Worm (Caenorhabditis elegans) whole organism, L4 larva: ENCODE data around the gene nhr-272.

Experiments used
- aha-1 ChIP-seq: fragments of 150-350 bp; peaks from one replicate; lab custom pipeline; 2014; ENCODE audit warnings: missing biosample characterization, missing genetic modification characterization
- ceh-20 ChIP-seq: fragments of 200-800 bp; sonication (Bioruptor generic); IDR thresholded peaks from 2 replicates; pipeline ENCODE4 v1.3.6; 2022; ENCODE audit warnings: missing genetic modification reagents, missing genetic modification characterization, missing compliant biosample characterization
- mdt-29 ChIP-seq: fragments of 200-800 bp; sonication (Bioruptor generic); IDR thresholded peaks from 2 replicates; pipeline ENCODE4 v1.3.6; 2022; ENCODE audit warnings: missing genetic modification reagents, missing genetic modification characterization, missing compliant biosample characterization
- nhr-237 ChIP-seq: sonication (generic microtip); optimal IDR thresholded peaks from 2 replicates; lab custom pipeline; 2017; ENCODE audit warnings: missing biosample characterization, missing genetic modification characterization
- nhr-28 ChIP-seq: fragments of 150-350 bp; optimal IDR thresholded peaks from 2 replicates; lab custom pipeline; 2014; ENCODE audit warnings: missing biosample characterization, missing genetic modification characterization
- nhr-76 ChIP-seq: fragments of 150-350 bp; optimal IDR thresholded peaks from 2 replicates; lab custom pipeline; 2014; ENCODE audit warnings: missing biosample characterization, missing genetic modification characterization
- pqm-1 ChIP-seq: sonication (generic microtip); optimal IDR thresholded peaks from 2 replicates; lab custom pipeline; 2017; ENCODE audit warnings: missing biosample characterization, missing genetic modification characterization
- unc-62 ChIP-seq, 3 experiments: fragments of 150-350 bp in 1 of 3; sonication (generic microtip); optimal IDR thresholded peaks in 2 of 3; peaks in 1 of 3; 1 replicate in 1 of 3; 2 replicates in 2 of 3; lab custom pipeline; 2014 to 2017; ENCODE audit warnings: missing biosample characterization in 3 of 3, missing genetic modification characterization in 3 of 3, missing genetic modification reagents in 3 of 3, missing genotype in 1 of 3

ce11 chrX:12704721-12705120 lies at the start of gene nhr-272:
- no peak for TF ChIP-seq nhr-28
- TF ChIP-seq unc-62 (GFP tag; optimal IDR thresholded peaks at IDR 0.05 in 1 of 2; lab: Kevin White, UChicago): no peak
- TF ChIP-seq unc-62 (tag; optimal IDR thresholded peaks at IDR 0.05; lab: Kevin White, UChicago): no peak
- no peak for TF ChIP-seq pqm-1 (tag; lab: Kevin White, UChicago)
- TF ChIP-seq mdt-29 (GFP tag; lab: Robert Waterston, UW): no peak
- TF ChIP-seq aha-1: no peak
- TF ChIP-seq nhr-76 (tag; lab: Kevin White, UChicago): no peak
- TF ChIP-seq ceh-20 (GFP tag; lab: Robert Waterston, UW): no peak
- no peak for TF ChIP-seq nhr-237
